Worm (Caenorhabditis elegans) whole organism, mixed stage, embryonic: Measurements from ENCODE around the gene C24H10.4.

ENCODE experiments used
- bed-3 ChIP-seq: fragments of 200-800 bp; sonication (Bioruptor generic); optimal IDR thresholded peaks from 3 replicates; lab custom pipeline; 2018; ENCODE audit warnings: mild to moderate bottlenecking, missing genetic modification characterization, moderate library complexity, missing compliant biosample characterization
- blmp-1 ChIP-seq: fragments of 150-350 bp; optimal IDR thresholded peaks from 2 replicates; lab custom pipeline; 2014; ENCODE audit warnings: missing biosample characterization, missing genetic modification characterization
- ceh-39 ChIP-seq: fragments of 150-350 bp; optimal IDR thresholded peaks from 2 replicates; lab custom pipeline; 2014; ENCODE audit warnings: missing biosample characterization, missing genetic modification characterization
- ceh-43 ChIP-seq: fragments of 200-800 bp; sonication (Bioruptor generic); optimal IDR thresholded peaks from 2 replicates; lab custom pipeline; 2018; ENCODE audit warnings: mild to moderate bottlenecking, missing genetic modification characterization, moderate library complexity, missing compliant biosample characterization
- ceh-83 ChIP-seq: fragments of 200-800 bp; sonication (Bioruptor generic); optimal IDR thresholded peaks from 2 replicates; lab custom pipeline; 2018; ENCODE audit warnings: mild to moderate bottlenecking, missing genetic modification characterization, missing compliant biosample characterization
- ces-1 ChIP-seq: fragments of 150-350 bp; optimal IDR thresholded peaks from 2 replicates; lab custom pipeline; 2014; ENCODE audit warnings: missing biosample characterization, missing genetic modification reagents, missing genetic modification characterization
- cnd-1 ChIP-seq: fragments of 200-800 bp; sonication (Bioruptor generic); optimal IDR thresholded peaks from 2 replicates; lab custom pipeline; 2018; ENCODE audit warnings: mild to moderate bottlenecking, missing genetic modification characterization, missing compliant biosample characterization
- drap-1 ChIP-seq: fragments of 200-800 bp; sonication (Bioruptor generic); optimal IDR thresholded peaks from 3 replicates; lab custom pipeline; 2018; ENCODE audit warnings: mild to moderate bottlenecking, missing genetic modification characterization, missing compliant biosample characterization
- elt-1 ChIP-seq: sonication (generic microtip); optimal IDR thresholded peaks from 2 replicates; lab custom pipeline; 2017; ENCODE audit warnings: missing genetic modification characterization, mild to moderate bottlenecking, missing compliant biosample characterization, antibody characterized with exemption, moderate library complexity, borderline replicate concordance; ENCODE audit not compliant: insufficient read depth
- elt-3 ChIP-seq: fragments of 150-350 bp; optimal IDR thresholded peaks from 2 replicates; lab custom pipeline; 2014; ENCODE audit warnings: missing biosample characterization, missing genetic modification characterization
- flh-1 ChIP-seq: fragments of 200-800 bp; sonication (Bioruptor generic); optimal IDR thresholded peaks from 2 replicates; lab custom pipeline; 2018; ENCODE audit warnings: mild to moderate bottlenecking, missing genetic modification characterization, moderate library complexity, missing compliant biosample characterization
- ham-2 ChIP-seq: fragments of 200-800 bp; sonication (Bioruptor generic); optimal IDR thresholded peaks from 2 replicates; lab custom pipeline; 2018; ENCODE audit warnings: mild to moderate bottlenecking, missing genetic modification characterization, missing compliant biosample characterization
- hlh-1 ChIP-seq: fragments of 150-350 bp; optimal IDR thresholded peaks from 2 replicates; lab custom pipeline; 2014; ENCODE audit warnings: missing biosample characterization, missing genetic modification reagents, missing genetic modification characterization
- lin-13 ChIP-seq: fragments of 150-350 bp; optimal IDR thresholded peaks from 2 replicates; lab custom pipeline; 2014; ENCODE audit warnings: missing biosample characterization, missing genetic modification characterization
- lin-32 ChIP-seq: fragments of 200-800 bp; sonication (Bioruptor generic); optimal IDR thresholded peaks from 2 replicates; lab custom pipeline; 2018; ENCODE audit warnings: mild to moderate bottlenecking, missing genetic modification characterization, missing compliant biosample characterization
- lsy-2 ChIP-seq: fragments of 150-350 bp; optimal IDR thresholded peaks from 2 replicates; lab custom pipeline; 2014; ENCODE audit warnings: missing biosample characterization, missing genetic modification characterization
- mab-5 ChIP-seq: fragments of 150-350 bp; optimal IDR thresholded peaks from 2 replicates; lab custom pipeline; 2014; ENCODE audit warnings: missing biosample characterization, missing genetic modification characterization
- mep-1 ChIP-seq: fragments of 150-350 bp; optimal IDR thresholded peaks from 2 replicates; lab custom pipeline; 2017; ENCODE audit warnings: missing biosample characterization, missing genetic modification reagents, missing genetic modification characterization, inconsistent platforms
- mls-2 ChIP-seq: sonication (generic microtip); optimal IDR thresholded peaks from 2 replicates; lab custom pipeline; 2016; ENCODE audit warnings: mild to moderate bottlenecking, missing genetic modification characterization, moderate library complexity, missing compliant biosample characterization
- nhr-12 ChIP-seq: fragments of 150-350 bp; optimal IDR thresholded peaks from 2 replicates; lab custom pipeline; 2014; ENCODE audit warnings: missing biosample characterization, missing genetic modification characterization
- nhr-237 ChIP-seq: fragments of 150-350 bp; optimal IDR thresholded peaks from 2 replicates; lab custom pipeline; 2014; ENCODE audit warnings: missing biosample characterization, missing genetic modification characterization
- nhr-28 ChIP-seq: fragments of 150-350 bp; optimal IDR thresholded peaks from 2 replicates; lab custom pipeline; 2014; ENCODE audit warnings: missing biosample characterization, missing genetic modification characterization
- nhr-76 ChIP-seq: sonication (generic microtip); optimal IDR thresholded peaks from 2 replicates; lab custom pipeline; 2017; ENCODE audit warnings: missing biosample characterization, missing genetic modification characterization
- pha-4 ChIP-seq: fragments of 150-350 bp; optimal IDR thresholded peaks from 2 replicates; lab custom pipeline; 2018; ENCODE audit warnings: missing biosample characterization, missing genetic modification reagents, missing genetic modification characterization
- sem-2 ChIP-seq: fragments of 200-800 bp; sonication (Bioruptor generic); optimal IDR thresholded peaks from 2 replicates; lab custom pipeline; 2018; ENCODE audit warnings: mild to moderate bottlenecking, missing genetic modification characterization, missing compliant biosample characterization
- snpc-4 ChIP-seq: fragments of 150-350 bp; optimal IDR thresholded peaks from 2 replicates; lab custom pipeline; 2014; ENCODE audit warnings: missing biosample characterization, missing genetic modification characterization
- sptf-1 ChIP-seq: sonication (generic microtip); optimal IDR thresholded peaks from 2 replicates; lab custom pipeline; 2017; ENCODE audit warnings: mild to moderate bottlenecking, missing genetic modification characterization, moderate library complexity, missing compliant biosample characterization
- unc-39 ChIP-seq: fragments of 150-350 bp; optimal IDR thresholded peaks from 2 replicates; lab custom pipeline; 2014; ENCODE audit warnings: missing biosample characterization, missing genetic modification characterization
- unc-62 ChIP-seq: fragments of 150-350 bp; optimal IDR thresholded peaks from 2 replicates; lab custom pipeline; 2014; ENCODE audit warnings: missing biosample characterization, missing genetic modification reagents, missing genetic modification characterization
- ztf-11 ChIP-seq: fragments of 150-350 bp; optimal IDR thresholded peaks from 2 replicates; lab custom pipeline; 2014; ENCODE audit warnings: missing biosample characterization, missing genetic modification characterization

Gene C24H10.4

ce11 chrX:5020996-5021395 lies 38.1 kb downstream of the C24H10.4 start, which contains the start of gene ZC449.2:
Gene ZC449.2 (plus strand): TSS chrX:5021285.
- TF ChIP-seq ces-1 (GFP tag; lab: Kevin White, UChicago): no peak
- no peak for TF ChIP-seq nhr-237 (tag; lab: Kevin White, UChicago)
- TF ChIP-seq lin-32: no peak
- TF ChIP-seq ham-2 (GFP tag; lab: Kevin White, UChicago): no peak
- TF ChIP-seq hlh-1 (tag; lab: Kevin White, UChicago): no peak
- TF ChIP-seq elt-3 (tag; lab: Kevin White, UChicago): no peak
- no peak for TF ChIP-seq unc-39
- no peak for TF ChIP-seq sptf-1
- no peak for TF ChIP-seq ceh-39 (tag; lab: Kevin White, UChicago)
- no peak for TF ChIP-seq nhr-28 (tag; lab: Kevin White, UChicago)
- no peak for TF ChIP-seq mep-1 (tag; lab: Kevin White, UChicago)

DNA sequence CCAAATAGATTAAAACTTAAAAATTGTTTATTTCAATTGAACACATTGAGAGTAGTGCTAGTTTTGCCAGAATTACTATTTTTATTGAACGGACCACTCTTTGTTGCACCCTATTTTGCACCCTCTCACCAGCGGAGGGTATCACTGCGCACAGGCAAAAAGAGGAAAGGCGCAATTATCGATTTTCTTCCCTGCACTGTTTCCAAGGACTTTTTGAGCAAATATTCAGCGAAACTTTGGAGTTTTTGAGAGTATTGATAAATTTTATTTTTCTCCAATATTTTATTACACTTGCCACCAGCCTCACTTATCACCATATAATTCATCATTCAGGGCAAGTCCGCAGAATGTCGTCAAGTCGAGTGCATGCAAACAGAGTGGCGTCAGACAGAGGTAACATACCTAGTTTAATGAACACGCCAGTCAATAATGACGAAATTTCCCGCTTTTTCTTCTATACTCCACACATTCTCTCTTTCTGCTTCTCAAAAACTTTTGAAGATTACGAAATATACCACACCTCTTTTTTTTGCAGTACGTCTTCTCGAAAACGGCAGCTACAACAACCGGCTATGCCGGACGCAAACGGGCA lies 40.9 kb downstream of the C24H10.4 start:
- TF ChIP-seq mep-1 (tag; lab: Kevin White, UChicago) (peak; percentile 46), sptf-1 (no peak), ceh-39 (tag; lab: Kevin White, UChicago) (peak; percentile 23), ztf-11 (tag; lab: Kevin White, UChicago) (no peak)
- TF ChIP-seq, all 35 proteins: peak for 2

ce11 chrX:5017591-5017990 lies 41.5 kb downstream of the C24H10.4 start, which contains the start of gene sek-3:
Gene sek-3 (plus strand): TSS chrX:5017891.
- TF ChIP-seq ceh-39 (tag; lab: Kevin White, UChicago) (no peak), nhr-237 (tag; lab: Kevin White, UChicago) (no peak), lin-32 (no peak), mls-2 (tag; lab: Kevin White, UChicago) (no peak), drap-1 (no peak), elt-1 (no peak), lsy-2 (no peak), nhr-12 (tag; lab: Kevin White, UChicago) (no peak), ceh-83 (GFP tag; lab: Kevin White, UChicago) (no peak), blmp-1 (tag; lab: Kevin White, UChicago) (no peak), mab-5 (no peak), flh-1 (GFP tag; lab: Kevin White, UChicago) (no peak), sem-2 (GFP tag; lab: Kevin White, UChicago) (no peak), nhr-28 (tag; lab: Kevin White, UChicago) (no peak), ces-1 (GFP tag; lab: Kevin White, UChicago) (no peak), unc-39 (no peak)
- TF ChIP-seq, all 35 proteins: peak for 0

DNA sequence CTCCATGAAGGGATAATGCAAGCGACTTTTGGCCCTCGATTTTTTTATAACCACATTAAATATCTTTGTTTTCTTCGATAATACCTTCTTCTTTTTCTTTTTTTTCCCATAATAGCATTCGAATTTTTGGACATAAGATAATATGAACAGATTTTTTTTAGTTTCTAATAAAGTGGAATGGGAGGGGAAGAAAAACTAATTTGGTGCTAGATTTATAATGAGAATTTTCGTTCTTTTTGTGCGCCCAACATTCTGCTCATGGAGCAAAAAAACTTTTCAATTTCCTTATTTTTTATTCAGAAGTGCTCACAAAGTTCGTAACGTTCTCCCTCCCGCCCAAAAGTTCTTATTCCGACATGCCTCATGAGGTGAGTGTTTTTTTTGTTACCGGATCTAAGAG lies 43.3 kb downstream of the C24H10.4 start, which contains the start of gene ZC449.8:
TSS of gene ZC449.8 (plus strand) at position 301 of the 400 bp plus-strand sequence.
- TF ChIP-seq ceh-39 (tag; lab: Kevin White, UChicago): no peak
- TF ChIP-seq mep-1 (tag; lab: Kevin White, UChicago): no peak
- no peak for TF ChIP-seq mls-2 (tag; lab: Kevin White, UChicago)
- no peak for TF ChIP-seq unc-62
- no peak for TF ChIP-seq pha-4 (tag; lab: Kevin White, UChicago)
- no peak for TF ChIP-seq ces-1 (GFP tag; lab: Kevin White, UChicago)
- TF ChIP-seq elt-3 (tag; lab: Kevin White, UChicago): no peak
- TF ChIP-seq nhr-237 (tag; lab: Kevin White, UChicago): no peak
- no peak for TF ChIP-seq unc-39
- no peak for TF ChIP-seq snpc-4 (tag; lab: Kevin White, UChicago)
- no peak for TF ChIP-seq lin-32
- TF ChIP-seq mab-5: no peak
- TF ChIP-seq lin-13 (tag; lab: Kevin White, UChicago): no peak

ce11 chrX:5013826-5014225 lies 45.2 kb downstream of the C24H10.4 start, which contains the start of gene ZC449.7:
Gene ZC449.7 (plus strand): TSS chrX:5014074.
- no peak for TF ChIP-seq ceh-83 (GFP tag; lab: Kevin White, UChicago)
- TF ChIP-seq unc-62: no peak
- TF ChIP-seq mls-2 (tag; lab: Kevin White, UChicago): no peak
- no peak for TF ChIP-seq ceh-43 (GFP tag; lab: Kevin White, UChicago)
- no peak for TF ChIP-seq drap-1
- no peak for TF ChIP-seq elt-3 (tag; lab: Kevin White, UChicago)
- no peak for TF ChIP-seq cnd-1 (tag; lab: Kevin White, UChicago)
- no peak for TF ChIP-seq bed-3 (GFP tag; lab: Kevin White, UChicago)
- TF ChIP-seq blmp-1 (tag; lab: Kevin White, UChicago): no peak
- no peak for TF ChIP-seq nhr-76 (tag; lab: Kevin White, UChicago)
- TF ChIP-seq, all 35 proteins: peak for 0
